Worm (Caenorhabditis elegans) whole organism, L4/young adult: ENCODE measurements around the gene F11E6.4.

ENCODE experiments used
- W03F9.2 ChIP-seq: fragments of 150-350 bp; optimal IDR thresholded peaks from 2 replicates; lab custom pipeline; 2014; ENCODE audit warnings: missing biosample characterization, missing genetic modification characterization
- dao-5 ChIP-seq: sonication (generic microtip); optimal IDR thresholded peaks from 2 replicates; lab custom pipeline; 2016; ENCODE audit warnings: missing genotype, missing genetic modification characterization, moderate library complexity, missing compliant biosample characterization
- him-1 ChIP-seq: sonication (generic microtip); optimal IDR thresholded peaks from 2 replicates; lab custom pipeline; 2016; ENCODE audit warnings: missing genotype, missing genetic modification reagents, missing genetic modification characterization, missing compliant biosample characterization

Gene F11E6.4

DNA sequence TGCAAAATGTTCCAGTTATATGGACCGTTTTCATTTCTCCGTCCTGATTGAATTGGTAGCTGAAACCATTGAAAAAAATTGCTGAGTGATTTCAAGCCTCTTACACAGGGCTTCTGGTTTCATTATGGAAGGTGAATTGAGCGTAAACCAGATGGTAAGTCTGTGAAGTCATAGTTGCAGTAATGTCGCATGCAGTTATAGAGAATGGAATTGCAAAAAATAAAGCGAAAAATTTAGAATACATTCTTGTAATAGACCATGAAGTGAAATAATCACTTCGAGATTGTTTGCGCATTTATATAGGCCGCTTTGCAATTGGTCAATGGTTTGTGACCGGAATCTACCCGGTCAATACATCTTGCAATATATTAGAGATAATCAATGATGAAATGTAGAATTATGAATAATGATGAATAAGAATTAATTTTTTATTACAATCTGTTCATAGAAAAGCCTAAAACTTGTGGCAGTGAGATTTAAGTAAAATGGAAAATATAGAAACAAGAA is at the start of gene F11E6.4:
F11E6.4 (minus strand) TSS at position 259 of the 507 bp plus-strand sequence.
- no peak for TF ChIP-seq him-1 (tag; lab: Kevin White, UChicago)
- no peak for TF ChIP-seq W03F9.2 (tag; lab: Kevin White, UChicago)
- TF ChIP-seq dao-5 (tag; lab: Kevin White, UChicago): no peak

ce11 chrIV:17490679-17491078 is 20.5 kb upstream of the F11E6.4 start, which contains the start of gene nas-6:
nas-6 (minus strand) TSS chrIV:17490779.
- TF ChIP-seq dao-5 (tag; lab: Kevin White, UChicago) (no peak), W03F9.2 (tag; lab: Kevin White, UChicago) (no peak), him-1 (tag; lab: Kevin White, UChicago) (no peak)

- TF ChIP-seq W03F9.2 (tag; lab: Kevin White, UChicago): no peak
Measured at ce11 chrIV:17483230-17483629, 13.1 kb upstream of the F11E6.4 start, which contains the start of gene rabr-2. rabr-2 (minus strand) TSS chrIV:17483330.

DNA sequence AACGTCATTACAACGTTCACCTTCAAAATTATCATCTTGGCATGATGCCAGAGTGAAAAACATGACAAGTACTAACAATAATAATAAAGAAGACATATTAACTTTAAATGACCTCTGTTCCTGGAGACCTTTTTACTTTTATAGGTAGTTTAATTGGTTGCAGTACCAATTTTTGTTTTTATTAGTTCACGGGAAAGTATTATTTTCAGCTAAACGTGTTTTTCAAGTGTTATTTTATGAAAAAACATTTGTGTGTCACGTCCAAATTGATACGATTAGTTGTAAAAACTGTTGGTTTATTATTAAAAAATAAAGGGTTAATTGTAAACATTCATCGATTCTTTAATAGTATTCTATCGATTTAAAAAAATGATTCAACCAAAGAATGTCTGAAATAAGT is 5.6 kb upstream of the F11E6.4 start, which contains the start of gene grl-24:
grl-24 (minus strand) TSS at position 101 of the 400 bp plus-strand sequence.
- TF ChIP-seq dao-5 (tag; lab: Kevin White, UChicago) (no peak), W03F9.2 (tag; lab: Kevin White, UChicago) (no peak)

ce11 chrIV:17475242-17475641 is 5.1 kb upstream of the F11E6.4 start, which contains the start of gene F11E6.9:
F11E6.9 (minus strand) TSS chrIV:17475342.
- TF ChIP-seq W03F9.2 (tag; lab: Kevin White, UChicago) (no peak), dao-5 (tag; lab: Kevin White, UChicago) (no peak), him-1 (tag; lab: Kevin White, UChicago) (no peak)

DNA sequence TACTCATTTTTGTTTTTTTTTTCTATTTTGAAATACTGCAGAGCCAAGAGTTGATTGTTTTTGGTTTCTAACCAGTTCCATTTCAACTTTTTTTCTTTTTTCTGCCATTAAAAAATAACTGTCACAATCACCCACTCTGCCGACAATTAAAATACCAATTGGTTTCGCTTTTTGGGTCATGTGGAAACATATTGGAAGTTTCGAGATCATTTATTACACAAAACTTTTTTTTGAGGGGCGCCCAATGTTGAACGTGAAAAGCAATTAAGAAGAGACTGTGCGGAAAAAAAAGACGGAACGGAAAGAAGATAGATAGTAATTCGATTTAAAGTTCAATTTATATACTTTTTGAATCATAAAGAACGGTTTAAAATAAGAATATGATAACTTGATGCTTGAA is 3.9 kb upstream of the F11E6.4 start:
- no peak for TF ChIP-seq dao-5 (tag; lab: Kevin White, UChicago)
- TF ChIP-seq W03F9.2 (tag; lab: Kevin White, UChicago): no peak
- TF ChIP-seq him-1 (tag; lab: Kevin White, UChicago): no peak

ce11 chrIV:17473034-17473433 is 2.9 kb upstream of the F11E6.4 start, which contains the start of gene gba-3:
gba-3 (plus strand) TSS chrIV:17473334.
- TF ChIP-seq him-1 (tag; lab: Kevin White, UChicago) (no peak), dao-5 (tag; lab: Kevin White, UChicago) (no peak), W03F9.2 (tag; lab: Kevin White, UChicago) (no peak)

ce11 chrIV:17471870-17472459 is 1.8 kb upstream of the F11E6.4 start, which contains the start of gene epic-1:
epic-1 (minus strand) TSS chrIV:17471920.
- no peak for TF ChIP-seq W03F9.2 (tag; lab: Kevin White, UChicago)
- TF ChIP-seq dao-5 (tag; lab: Kevin White, UChicago): no peak
- no peak for TF ChIP-seq him-1 (tag; lab: Kevin White, UChicago)

DNA sequence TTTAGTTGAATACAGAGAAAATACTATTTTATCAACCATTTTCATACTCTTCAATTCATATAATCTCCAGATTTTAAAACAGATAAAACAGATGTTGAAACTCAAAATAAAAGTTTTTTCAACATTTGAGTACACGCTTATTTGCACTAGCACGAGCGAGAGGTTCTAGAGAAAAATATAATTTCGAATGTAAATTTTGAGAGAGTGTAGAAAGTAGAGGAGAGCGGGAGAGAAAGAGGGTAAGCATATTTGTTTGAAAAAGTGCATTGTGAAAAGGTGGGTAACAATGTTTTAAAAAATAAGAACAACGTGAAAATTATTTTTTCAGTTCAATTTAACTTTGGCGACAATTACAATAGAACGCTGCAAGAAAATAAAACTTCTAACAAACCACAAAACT is 2.3 kb downstream of the F11E6.4 start:
- TF ChIP-seq him-1 (tag; lab: Kevin White, UChicago): no peak
- no peak for TF ChIP-seq W03F9.2 (tag; lab: Kevin White, UChicago)
- no peak for TF ChIP-seq dao-5 (tag; lab: Kevin White, UChicago)

DNA sequence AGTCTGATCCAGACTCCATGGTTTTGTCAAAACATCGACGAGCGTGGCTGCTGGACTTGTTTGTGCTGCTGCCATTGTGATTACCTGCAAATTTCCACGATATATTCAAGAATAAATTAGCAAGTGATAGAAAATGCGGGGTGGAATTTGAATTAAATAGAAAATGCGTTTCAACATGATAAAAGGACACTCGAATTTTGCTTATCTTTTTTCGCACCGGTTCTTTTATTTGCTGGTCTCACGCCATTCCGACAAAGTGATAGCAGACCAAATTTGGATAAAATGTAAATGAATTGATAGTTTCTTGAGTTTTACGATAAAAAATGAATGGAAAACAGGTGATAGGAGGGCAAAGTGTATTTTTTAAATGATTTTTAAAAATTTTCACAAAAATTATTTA is 2.8 kb downstream of the F11E6.4 start, which contains the start of gene elo-2:
elo-2 (minus strand) TSS at position 84 of the 400 bp plus-strand sequence.
- no peak for TF ChIP-seq dao-5 (tag; lab: Kevin White, UChicago)
- TF ChIP-seq him-1 (tag; lab: Kevin White, UChicago): no peak
- TF ChIP-seq W03F9.2 (tag; lab: Kevin White, UChicago): no peak

- TF ChIP-seq dao-5 (tag; lab: Kevin White, UChicago): no peak
- TF ChIP-seq W03F9.2 (tag; lab: Kevin White, UChicago): no peak
- TF ChIP-seq him-1 (tag; lab: Kevin White, UChicago): no peak
Measured at ce11 chrIV:17465886-17466285, 4.3 kb downstream of the F11E6.4 start, which contains the start of gene F11E6.6. F11E6.6 (minus strand) TSS chrIV:17465986.

DNA sequence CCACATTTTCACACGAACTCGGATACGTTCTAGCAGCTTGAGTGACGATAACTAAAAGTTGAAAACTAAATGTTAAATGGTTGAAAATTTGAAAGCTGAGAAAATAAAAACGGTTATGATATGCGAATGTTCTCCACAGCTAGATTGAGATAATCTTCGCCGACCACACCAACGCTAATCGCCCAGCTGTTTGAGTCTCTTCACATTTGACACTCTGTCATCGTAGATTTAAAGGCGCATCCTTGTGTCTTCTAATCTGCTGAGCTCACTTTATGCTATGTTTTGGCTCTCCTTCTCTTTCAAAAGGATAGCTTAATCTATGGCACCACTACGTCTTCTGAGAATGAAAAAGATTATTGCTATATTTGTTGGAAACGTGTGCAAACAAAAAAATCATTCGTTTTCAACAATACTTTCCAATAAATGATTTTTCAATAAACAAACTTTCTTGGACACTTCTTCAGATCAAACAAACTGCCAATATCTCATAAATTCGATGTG is 7.0 kb downstream of the F11E6.4 start, which contains the start of gene F11E6.10:
F11E6.10 (minus strand) TSS at position 51 of the 501 bp plus-strand sequence.
- TF ChIP-seq W03F9.2 (tag; lab: Kevin White, UChicago) (no peak), dao-5 (tag; lab: Kevin White, UChicago) (no peak)

DNA sequence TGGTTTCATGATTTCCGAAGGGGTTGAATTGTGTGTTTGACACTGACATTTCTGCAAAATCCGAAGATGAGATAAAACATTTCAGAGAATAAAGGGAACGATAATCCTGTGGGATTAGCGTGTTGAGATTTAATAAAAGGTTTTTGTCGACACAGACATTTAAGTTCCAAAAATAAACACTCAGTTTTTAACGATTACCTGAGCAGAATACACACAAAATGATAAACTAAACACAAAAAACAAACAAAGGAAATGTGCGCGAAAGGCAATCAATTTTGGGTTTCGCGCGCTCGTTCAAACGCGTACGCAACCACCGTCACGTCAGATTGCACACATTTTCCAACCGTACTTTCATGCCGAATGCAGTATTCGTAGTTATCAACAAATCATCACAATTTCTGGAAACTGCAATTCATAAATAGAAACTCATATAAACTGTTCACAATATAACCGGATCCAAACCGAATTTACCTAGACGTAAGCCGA is 8.9 kb downstream of the F11E6.4 start, which contains the start of gene rif-1.1:
rif-1.1 (minus strand) TSS at position 51 of the 486 bp plus-strand sequence.
- no peak for TF ChIP-seq him-1 (tag; lab: Kevin White, UChicago)
- no peak for TF ChIP-seq W03F9.2 (tag; lab: Kevin White, UChicago)
- no peak for TF ChIP-seq dao-5 (tag; lab: Kevin White, UChicago)
